Worm (Caenorhabditis elegans) whole organism, L3 larva: Measurements from ENCODE around the gene wee-1.1.

ENCODE experiments used
- R02D3.7 ChIP-seq: fragments of 150-350 bp; optimal IDR thresholded peaks from 2 replicates; lab custom pipeline; 2014; ENCODE audit warnings: missing biosample characterization, missing genetic modification characterization
- ZK546.5 ChIP-seq: sonication (generic microtip); optimal IDR thresholded peaks from 2 replicates; lab custom pipeline; 2017; ENCODE audit warnings: missing biosample characterization, missing genetic modification characterization
- aly-2 ChIP-seq: fragments of 150-350 bp; optimal IDR thresholded peaks from 2 replicates; lab custom pipeline; 2014; ENCODE audit warnings: missing biosample characterization, missing genetic modification characterization
- ama-1 ChIP-seq: fragments of 150-350 bp; optimal IDR thresholded peaks from 2 replicates; lab custom pipeline; 2018
- ceh-16 ChIP-seq: sonication (generic microtip); optimal IDR thresholded peaks from 2 replicates; lab custom pipeline; 2017; ENCODE audit warnings: missing biosample characterization, missing genetic modification characterization
- ceh-28 ChIP-seq: fragments of 150-350 bp; optimal IDR thresholded peaks from 2 replicates; lab custom pipeline; 2014; ENCODE audit warnings: missing biosample characterization, missing genetic modification reagents, missing genetic modification characterization
- ceh-82 ChIP-seq: fragments of 150-350 bp; optimal IDR thresholded peaks from 2 replicates; lab custom pipeline; 2014; ENCODE audit warnings: missing biosample characterization, missing genetic modification characterization
- ceh-9 ChIP-seq: sonication (generic microtip); optimal IDR thresholded peaks from 2 replicates; lab custom pipeline; 2018; ENCODE audit warnings: missing biosample characterization, missing genetic modification characterization
- daf-12 ChIP-seq: fragments of 150-350 bp; optimal IDR thresholded peaks from 2 replicates; lab custom pipeline; 2014; ENCODE audit warnings: missing biosample characterization, missing genetic modification reagents, missing genetic modification characterization
- egl-5 ChIP-seq: fragments of 150-350 bp; optimal IDR thresholded peaks from 2 replicates; lab custom pipeline; 2017; ENCODE audit warnings: missing biosample characterization, missing genetic modification reagents, missing genetic modification characterization, inconsistent platforms
- elt-3 ChIP-seq, 3 experiments: fragments of 150-350 bp in 1 of 3; sonication (generic microtip) in 2 of 3; optimal IDR thresholded peaks; 2 replicates in 2 of 3; 4 replicates in 1 of 3; lab custom pipeline; 2014 to 2017; ENCODE audit warnings: missing biosample characterization in 3 of 3, missing genetic modification characterization in 3 of 3
- eor-1 ChIP-seq, 2 experiments: fragments of 150-350 bp; optimal IDR thresholded peaks; 2 replicates each; lab custom pipeline; 2014 to 2018; ENCODE audit warnings: missing biosample characterization in 2 of 2, missing genetic modification characterization in 2 of 2
- fkh-10 ChIP-seq: sonication (generic microtip); optimal IDR thresholded peaks from 2 replicates; lab custom pipeline; 2017; ENCODE audit warnings: missing biosample characterization, missing genetic modification reagents, missing genetic modification characterization
- fkh-2 ChIP-seq: fragments of 150-350 bp; optimal IDR thresholded peaks from 2 replicates; lab custom pipeline; 2014; ENCODE audit warnings: missing biosample characterization, missing genetic modification reagents, missing genetic modification characterization
- fos-1 ChIP-seq: fragments of 150-350 bp; optimal IDR thresholded peaks from 2 replicates; lab custom pipeline; 2014; ENCODE audit warnings: missing biosample characterization, missing genetic modification characterization
- hmg-11 ChIP-seq: sonication (generic microtip); optimal IDR thresholded peaks from 2 replicates; lab custom pipeline; 2016; ENCODE audit warnings: missing genetic modification characterization, missing compliant biosample characterization
- jun-1 ChIP-seq: fragments of 150-350 bp; optimal IDR thresholded peaks from 2 replicates; lab custom pipeline; 2014; ENCODE audit warnings: missing biosample characterization, missing genetic modification reagents, missing genetic modification characterization
- lin-15B ChIP-seq: fragments of 150-350 bp; optimal IDR thresholded peaks from 2 replicates; lab custom pipeline; 2014; ENCODE audit warnings: missing biosample characterization, missing genetic modification characterization
- lsy-12 ChIP-seq: sonication (generic microtip); optimal IDR thresholded peaks from 2 replicates; lab custom pipeline; 2016; ENCODE audit warnings: mild to moderate bottlenecking, missing genetic modification characterization, missing compliant biosample characterization
- nfya-1 ChIP-seq: sonication (generic microtip); optimal IDR thresholded peaks from 2 replicates; lab custom pipeline; 2017; ENCODE audit warnings: missing genetic modification characterization, mild to moderate bottlenecking, missing compliant biosample characterization, antibody characterized with exemption, moderate library complexity; ENCODE audit not compliant: insufficient read depth
- nhr-11 ChIP-seq: fragments of 150-350 bp; optimal IDR thresholded peaks from 2 replicates; lab custom pipeline; 2014; ENCODE audit warnings: missing biosample characterization, missing genetic modification characterization
- nhr-12 ChIP-seq: fragments of 150-350 bp; optimal IDR thresholded peaks from 2 replicates; lab custom pipeline; 2014; ENCODE audit warnings: missing biosample characterization, missing genetic modification characterization
- nhr-23 ChIP-seq: fragments of 150-350 bp; optimal IDR thresholded peaks from 2 replicates; lab custom pipeline; 2014; ENCODE audit warnings: missing biosample characterization, missing genetic modification reagents, missing genetic modification characterization
- nhr-237 ChIP-seq: fragments of 150-350 bp; optimal IDR thresholded peaks from 2 replicates; lab custom pipeline; 2014; ENCODE audit warnings: missing biosample characterization, missing genetic modification characterization
- nhr-25 ChIP-seq: sonication (generic microtip); optimal IDR thresholded peaks from 2 replicates; lab custom pipeline; 2017; ENCODE audit warnings: missing biosample characterization, missing genetic modification characterization
- nhr-43 ChIP-seq: sonication (generic microtip); optimal IDR thresholded peaks from 2 replicates; lab custom pipeline; 2016; ENCODE audit warnings: mild to moderate bottlenecking, missing genetic modification characterization, missing compliant biosample characterization; ENCODE audit not compliant: poor library complexity, severe bottlenecking
- nhr-67 ChIP-seq: fragments of 150-350 bp; optimal IDR thresholded peaks from 2 replicates; lab custom pipeline; 2014; ENCODE audit warnings: missing biosample characterization, missing genetic modification characterization
- pha-4 ChIP-seq: fragments of 150-350 bp; optimal IDR thresholded peaks from 2 replicates; lab custom pipeline; 2014; ENCODE audit warnings: missing biosample characterization, missing genetic modification reagents, missing genetic modification characterization
- sea-2 ChIP-seq: fragments of 150-350 bp; sonication (generic microtip); optimal IDR thresholded peaks from 4 replicates; lab custom pipeline; 2014; ENCODE audit warnings: missing biosample characterization, missing genetic modification reagents, missing genetic modification characterization
- skn-1 ChIP-seq: fragments of 150-350 bp; optimal IDR thresholded peaks from 2 replicates; lab custom pipeline; 2014; ENCODE audit warnings: missing biosample characterization, missing genetic modification characterization
- tbx-2 ChIP-seq: sonication (generic microtip); optimal IDR thresholded peaks from 2 replicates; lab custom pipeline; 2016; ENCODE audit warnings: mild to moderate bottlenecking, missing genetic modification characterization, missing compliant biosample characterization
- unc-62 ChIP-seq: fragments of 150-350 bp; sonication (generic microtip); optimal IDR thresholded peaks from 4 replicates; lab custom pipeline; 2014; ENCODE audit warnings: missing biosample characterization, missing genetic modification reagents, missing genetic modification characterization
- zag-1 ChIP-seq: fragments of 150-350 bp; optimal IDR thresholded peaks from 2 replicates; lab custom pipeline; 2014; ENCODE audit warnings: missing biosample characterization, missing genetic modification characterization
- ztf-11 ChIP-seq: fragments of 150-350 bp; optimal IDR thresholded peaks from 2 replicates; lab custom pipeline; 2014; ENCODE audit warnings: missing biosample characterization, missing genetic modification characterization
- ztf-4 ChIP-seq: fragments of 150-350 bp; optimal IDR thresholded peaks from 2 replicates; lab custom pipeline; 2014; ENCODE audit warnings: missing biosample characterization, missing genetic modification characterization

wee-1.1 gene

DNA sequence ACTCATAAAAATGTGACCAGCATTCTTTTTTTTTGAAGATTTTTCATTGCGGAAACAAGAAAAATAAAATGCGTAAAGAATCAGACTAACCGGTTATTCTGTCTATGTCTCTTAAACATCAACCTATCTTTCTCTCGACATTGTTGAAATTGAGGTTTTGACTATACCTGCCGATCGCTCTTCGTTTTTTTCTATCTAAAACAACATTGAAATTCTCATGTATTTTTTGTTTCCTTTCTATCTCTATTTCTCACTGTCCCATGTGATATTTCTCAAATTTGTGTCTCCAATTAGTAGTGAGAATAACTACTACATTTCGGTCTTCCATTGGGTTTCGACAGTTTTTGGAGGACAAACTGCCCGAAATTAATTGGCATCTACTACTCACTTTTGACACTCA is 22.5 kb downstream of the wee-1.1 start:
- TF ChIP-seq elt-3 (tag; optimal IDR thresholded peaks at IDR 0.05; lab: Kevin White, UChicago): no peak
- no peak for TF ChIP-seq ceh-82 (tag; lab: Kevin White, UChicago)
- TF ChIP-seq fkh-10 (GFP tag; lab: Kevin White, UChicago): no peak
- no peak for TF ChIP-seq unc-62 (GFP tag; lab: Kevin White, UChicago)
- TF ChIP-seq nhr-67 (tag; lab: Kevin White, UChicago): no peak
- TF ChIP-seq nhr-11 (tag; lab: Kevin White, UChicago): no peak
- TF ChIP-seq lsy-12 (tag; lab: Kevin White, UChicago): no peak
- no peak for TF ChIP-seq ceh-28 (tag; lab: Kevin White, UChicago)
- TF ChIP-seq daf-12 (tag; lab: Kevin White, UChicago): no peak
- TF ChIP-seq jun-1 (tag; lab: Kevin White, UChicago): no peak
- TF ChIP-seq nhr-25: peak; percentile 75
- TF ChIP-seq fos-1 (tag; lab: Kevin White, UChicago): no peak
- TF ChIP-seq nhr-43: peak; percentile 9
- TF ChIP-seq sea-2 (GFP tag; lab: Kevin White, UChicago): no peak
- peak; percentile 10 for TF ChIP-seq nhr-23 (tag; lab: Kevin White, UChicago)
- no peak for TF ChIP-seq zag-1
- no peak for TF ChIP-seq pha-4
- TF ChIP-seq fkh-2 (tag; lab: Kevin White, UChicago): no peak
- TF ChIP-seq skn-1 (tag; lab: Kevin White, UChicago): no peak
- TF ChIP-seq nhr-12 (tag; lab: Kevin White, UChicago): no peak
- no peak for TF ChIP-seq ceh-9 (tag; lab: Kevin White, UChicago)
- no peak for TF ChIP-seq ceh-16
- TF ChIP-seq, all 47 proteins: peak for 3

DNA sequence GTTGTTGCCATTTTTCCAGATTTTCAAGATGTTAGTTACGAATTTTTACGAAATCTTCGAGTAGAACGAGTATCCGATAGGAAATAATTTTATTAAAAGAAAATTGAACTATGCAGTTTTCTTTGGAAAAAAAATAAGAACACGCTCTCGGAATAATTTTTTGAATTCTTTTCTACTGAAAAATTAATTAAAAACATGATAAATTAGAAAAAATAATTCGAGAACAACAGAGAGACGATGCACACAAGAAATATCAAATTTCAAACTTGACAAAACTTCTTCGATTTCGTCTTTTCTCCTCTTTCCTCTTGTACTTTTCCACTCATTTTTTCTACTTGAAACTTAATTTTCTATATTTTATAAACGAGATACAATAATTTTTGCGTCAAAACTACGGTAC is 23.4 kb downstream of the wee-1.1 start, which contains the start of gene F35H8.4:
Gene F35H8.4, minus strand, starts transcription at position 101 of the 400 bp plus-strand sequence.
- no peak for TF ChIP-seq fkh-10 (GFP tag; lab: Kevin White, UChicago)
- no peak for TF ChIP-seq R02D3.7 (tag; lab: Kevin White, UChicago)
- TF ChIP-seq unc-62 (GFP tag; lab: Kevin White, UChicago): no peak
- TF ChIP-seq aly-2 (tag; lab: Kevin White, UChicago): no peak
- no peak for TF ChIP-seq sea-2 (GFP tag; lab: Kevin White, UChicago)
- TF ChIP-seq elt-3 (tag; optimal IDR thresholded peaks at IDR 0.05; lab: Kevin White, UChicago): no peak
- TF ChIP-seq nhr-25: no peak
- TF ChIP-seq tbx-2 (tag; lab: Kevin White, UChicago): no peak
- TF ChIP-seq pha-4: no peak
- no peak for TF ChIP-seq ztf-4 (tag; lab: Kevin White, UChicago)
- no peak for TF ChIP-seq jun-1 (tag; lab: Kevin White, UChicago)
- no peak for TF ChIP-seq ama-1 (lab: Kevin White, UChicago)
- no peak for TF ChIP-seq fos-1 (tag; lab: Kevin White, UChicago)
- TF ChIP-seq ztf-11 (tag; lab: Kevin White, UChicago): no peak
- TF ChIP-seq nhr-237 (tag; lab: Kevin White, UChicago): no peak
- TF ChIP-seq lin-15B (tag; lab: Kevin White, UChicago): no peak

DNA sequence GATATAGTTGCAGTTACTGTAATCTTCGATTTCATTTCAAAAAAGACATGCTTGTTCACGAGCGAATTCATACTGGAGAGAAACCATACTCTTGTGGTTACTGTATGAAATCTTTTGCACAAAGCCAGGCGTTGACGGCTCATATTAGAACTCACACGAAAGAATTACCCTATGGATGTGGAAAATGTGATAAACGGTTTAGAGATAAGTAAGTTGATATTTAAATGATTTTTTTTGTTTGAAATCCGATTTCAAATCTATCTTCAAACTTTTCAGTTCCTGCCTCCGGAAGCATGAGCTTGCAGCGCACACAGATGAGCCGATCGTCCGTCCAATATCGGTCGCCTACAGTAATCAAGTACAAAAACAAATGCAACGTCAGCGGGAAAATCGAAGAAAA is 24.5 kb downstream of the wee-1.1 start:
- TF ChIP-seq ceh-28 (tag; lab: Kevin White, UChicago) (no peak), elt-3 (tag; optimal IDR thresholded peaks at IDR 0.05; lab: Kevin White, UChicago) (no peak), zag-1 (no peak), sea-2 (GFP tag; lab: Kevin White, UChicago) (no peak), egl-5 (tag; lab: Kevin White, UChicago) (no peak), tbx-2 (tag; lab: Kevin White, UChicago) (no peak), jun-1 (tag; lab: Kevin White, UChicago) (no peak), daf-12 (tag; lab: Kevin White, UChicago) (no peak), unc-62 (GFP tag; lab: Kevin White, UChicago) (no peak), lsy-12 (tag; lab: Kevin White, UChicago) (no peak), ZK546.5 (no peak), eor-1 (tag; optimal IDR thresholded peaks at IDR 0.05; lab: Kevin White, UChicago) (no peak)
- TF ChIP-seq, all 47 proteins: peak for 0

DNA sequence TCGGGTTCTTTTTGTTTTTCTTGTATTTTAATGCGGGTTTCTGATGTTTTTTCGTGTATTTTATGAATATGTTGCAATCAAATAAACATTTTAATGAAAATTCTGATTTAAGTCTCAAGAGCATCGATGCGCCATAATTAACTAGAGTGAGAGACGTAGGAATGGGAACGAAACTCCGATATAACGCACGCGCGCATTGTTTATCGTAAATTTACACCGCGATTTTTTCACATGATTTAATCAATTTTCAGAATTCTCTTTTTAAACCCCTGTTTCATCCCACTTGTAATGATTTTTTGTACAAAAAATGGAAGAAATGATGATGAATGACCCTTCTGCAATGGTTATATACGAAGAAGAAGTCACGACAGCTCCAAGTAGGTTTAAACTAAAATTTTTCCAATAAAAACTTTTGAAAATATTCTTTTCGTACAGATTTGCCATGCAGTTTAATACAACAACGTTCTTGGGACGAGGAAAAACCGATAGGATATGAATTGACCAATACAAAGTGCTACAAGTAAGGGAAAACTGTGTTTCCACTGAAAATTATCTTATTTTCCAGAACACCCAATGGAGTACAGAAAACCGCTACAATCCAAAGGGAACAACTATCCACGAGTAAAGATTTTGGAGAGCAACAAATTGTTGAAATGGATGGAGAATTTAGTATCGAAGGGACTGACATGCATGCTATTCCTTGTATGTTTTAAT is 25.8 kb downstream of the wee-1.1 start, which contains the start of gene zfp-2:
Gene zfp-2, plus strand, starts transcription at position 214 of the 714 bp plus-strand sequence.
- TF ChIP-seq nfya-1 (peak; percentile 43), lin-15B (tag; lab: Kevin White, UChicago) (peak; percentile 27), elt-3 (tag; optimal IDR thresholded peaks at IDR 0.05; lab: Kevin White, UChicago) (no peak), hmg-11 (tag; lab: Kevin White, UChicago) (peak; percentile 74), pha-4 (no peak), R02D3.7 (tag; lab: Kevin White, UChicago) (peak; percentile 75), eor-1 (tag; optimal IDR thresholded peaks at IDR 0.05; lab: Kevin White, UChicago) (no peak), ceh-82 (tag; lab: Kevin White, UChicago) (no peak), fos-1 (tag; lab: Kevin White, UChicago) (no peak)
- TF ChIP-seq, all 47 proteins: peak for 4
